Worm (Caenorhabditis elegans): ENCODE measurements around the gene nadk-1.

nadk-1 gene

DNA sequence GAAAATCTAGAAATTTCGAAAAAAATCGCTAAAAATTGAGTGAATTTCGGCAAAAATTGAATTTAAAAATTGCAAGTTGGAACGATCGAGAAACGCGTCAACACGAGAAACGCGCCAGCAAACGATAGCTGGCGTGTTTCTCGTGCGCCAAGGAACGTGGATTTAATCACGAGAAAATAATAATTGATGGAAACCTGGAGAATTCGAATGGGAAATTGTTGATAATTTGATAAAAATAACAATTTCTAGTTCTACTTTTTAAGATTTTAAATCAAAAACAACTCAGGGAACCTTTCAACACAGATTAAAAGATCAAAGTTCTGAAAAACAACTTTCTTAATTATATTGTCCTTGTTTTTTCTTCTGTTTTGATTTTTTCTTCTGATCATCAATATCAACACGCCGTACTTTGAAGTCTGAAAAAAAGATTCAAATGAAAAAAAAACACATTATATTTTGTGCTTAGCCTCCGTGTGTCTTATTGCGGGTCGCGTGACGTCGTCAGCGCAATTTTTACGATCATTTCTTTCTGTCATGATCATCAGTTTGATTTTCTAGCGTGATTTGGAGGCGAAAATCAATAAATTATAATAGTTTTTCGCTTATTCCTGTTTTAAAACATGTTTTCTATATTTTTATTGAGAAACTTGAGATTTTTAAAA, 39.3 kb downstream of the nadk-1 start, which contains the start of gene npp-20 (continued):
- TF ChIP-seq tbp1 (GFP tag; optimal IDR thresholded peaks at IDR 0.05), result no peak
- TF ChIP-seq attf-5 (GFP tag; optimal IDR thresholded peaks at IDR 0.05), result peak; percentile 0
- TF ChIP-seq somi-1 (GFP tag; optimal IDR thresholded peaks at IDR 0.05), result no peak
- TF ChIP-seq hmg-1.2 (GFP tag; IDR thresholded peaks at IDR 0.05), result no peak
- no peak for TF ChIP-seq F49E8.2 (tag; optimal IDR thresholded peaks at IDR 0.05; ENCODE audit: insufficient read depth)
- no peak for TF ChIP-seq F57C9.4 (tag; optimal IDR thresholded peaks at IDR 0.05)
- TF ChIP-seq attf-3 (GFP tag; conservative IDR thresholded peaks at IDR 0.05), result no peak
- TF ChIP-seq F33H1.4 (GFP tag; IDR thresholded peaks at IDR 0.05), result peak; percentile 54
- TF ChIP-seq fkh-3 (tag; optimal IDR thresholded peaks at IDR 0.05), result no peak
- no peak for TF ChIP-seq lsy-27 (tag; optimal IDR thresholded peaks at IDR 0.05; ENCODE audit: borderline replicate concordance, insufficient read depth)
- no peak for TF ChIP-seq mel-28 (tag; optimal IDR thresholded peaks at IDR 0.05; ENCODE audit: borderline replicate concordance)
- TF ChIP-seq dpff-1 (tag; optimal IDR thresholded peaks at IDR 0.05), result no peak
- TF ChIP-seq mcd-1 (GFP tag; IDR thresholded peaks at IDR 0.05), result peak; percentile 76
- no peak for TF ChIP-seq lir-1 (GFP tag; conservative IDR thresholded peaks at IDR 0.05)
- TF ChIP-seq B0336.3 (GFP tag; IDR thresholded peaks at IDR 0.05), result peak; percentile 49
- TF ChIP-seq ZK185.1 (tag; optimal IDR thresholded peaks at IDR 0.05; ENCODE audit: poor library complexity, severe bottlenecking), result peak; percentile 51
- no peak for TF ChIP-seq cebp-2 (GFP tag; IDR thresholded peaks at IDR 0.05)
- TF ChIP-seq nhr-80 (tag; optimal IDR thresholded peaks at IDR 0.05), result peak; percentile 26
- peak; percentile 42 for TF ChIP-seq Y53G8AR.9 (GFP tag; conservative IDR thresholded peaks at IDR 0.05)
- TF ChIP-seq hsf-1 (GFP tag; IDR thresholded peaks at IDR 0.05), result no peak
- no peak for TF ChIP-seq zfh-2 (GFP tag; conservative IDR thresholded peaks at IDR 0.05)
- TF ChIP-seq hlh-26 (GFP tag; conservative IDR thresholded peaks at IDR 0.05), result no peak
- no peak for TF ChIP-seq madf-10 (tag; optimal IDR thresholded peaks at IDR 0.05)
- TF ChIP-seq nhr-179 (tag; optimal IDR thresholded peaks at IDR 0.05), result no peak
- TF ChIP-seq ztf-18 (tag; optimal IDR thresholded peaks at IDR 0.05), result peak; percentile 95
- no peak for TF ChIP-seq unc-130 (GFP tag; optimal IDR thresholded peaks at IDR 0.05)
- TF ChIP-seq pbrm-1 (GFP tag; IDR thresholded peaks at IDR 0.05), result peak; percentile 48; the same call in 1 of the 2 replicates
- TF ChIP-seq K12H6.12 (tag; optimal IDR thresholded peaks at IDR 0.05), result no peak
- peak; percentile 60 for TF ChIP-seq xnd-1 (tag; optimal IDR thresholded peaks at IDR 0.05)
- TF ChIP-seq nhr-120 (GFP tag; IDR thresholded peaks at IDR 0.05), result no peak
- TF ChIP-seq ceh-100 (GFP tag; IDR thresholded peaks at IDR 0.05), result no peak
- peak; percentile 65 for TF ChIP-seq madf-6 (GFP tag; IDR thresholded peaks at IDR 0.05)
- peak; percentile 8 to 15 for TF ChIP-seq let-607 (tag; optimal IDR thresholded peaks at IDR 0.05)
- TF ChIP-seq ztf-28 (GFP tag; IDR thresholded peaks at IDR 0.05), result no peak
- no peak for TF ChIP-seq efl-1 (GFP tag; optimal IDR thresholded peaks at IDR 0.05)
- no peak for TF ChIP-seq F52B5.7 (tag; optimal IDR thresholded peaks at IDR 0.05)
- TF ChIP-seq ztf-3 (GFP tag; optimal IDR thresholded peaks at IDR 0.05), result no peak
- no peak for TF ChIP-seq lin-26 (GFP tag; IDR thresholded peaks at IDR 0.05)
- TF ChIP-seq mes-4 (tag; optimal IDR thresholded peaks at IDR 0.05), result no peak
- peak; percentile 59; the same call in 1 of the 2 replicates for TF ChIP-seq nfyb-1 (GFP tag; IDR thresholded peaks at IDR 0.05)
- TF ChIP-seq T26A5.8 (tag; optimal IDR thresholded peaks at IDR 0.05), result no peak
- no peak for TF ChIP-seq Y56A3A.18 (GFP tag; IDR thresholded peaks at IDR 0.05)
- TF ChIP-seq ceh-79 (tag; optimal IDR thresholded peaks at IDR 0.05), result no peak
- no peak for TF ChIP-seq ztf-22 (GFP tag; optimal IDR thresholded peaks at IDR 0.05)
- peak; percentile 50; the same call in 1 of the 2 replicates for TF ChIP-seq rcor-1 (GFP tag; IDR thresholded peaks at IDR 0.05)
- no peak for TF ChIP-seq dpl-1 (GFP tag; optimal IDR thresholded peaks at IDR 0.05)
- no peak for TF ChIP-seq F55B11.4 (tag; optimal IDR thresholded peaks at IDR 0.05; ENCODE audit: borderline replicate concordance, insufficient read depth)
